Fruit fly (Drosophila melanogaster) whole organism: Measurements from ENCODE around the gene TBC1D23.

Experiments
- CG8478 ChIP-seq: fragments of >200 bp; optimal IDR thresholded peaks from 2 replicates; lab custom pipeline; 2018; ENCODE audit warnings: inconsistent platforms
- Dll ChIP-seq: fragments of >200 bp; optimal IDR thresholded peaks from 2 replicates; lab custom pipeline; 2017
- EcR ChIP-seq, 2 experiments: fragments of >200 bp; optimal IDR thresholded peaks; 2 replicates each; lab custom pipeline; 2017; ENCODE audit warnings: missing biosample characterization in 2 of 2, missing genetic modification characterization in 2 of 2, missing genetic modification reagents in 2 of 2
- pan ChIP-seq: fragments of >200 bp; optimal IDR thresholded peaks from 2 replicates; lab custom pipeline; 2017
- psq ChIP-seq: fragments of >200 bp; optimal IDR thresholded peaks from 2 replicates; lab custom pipeline; 2017
- usp ChIP-seq: fragments of >200 bp; optimal IDR thresholded peaks from 2 replicates; lab custom pipeline; 2017; ENCODE audit warnings: missing biosample characterization, missing genetic modification characterization, mixed read lengths

TBC1D23 gene

dm6 chr2L:1128932-1129887 is at the start of gene TBC1D23, which contains the start of gene Pino:
TBC1D23 (plus strand) TSS chr2L:1129316.
Pino (minus strand) TSS chr2L:1128953.
- TF ChIP-seq pan (lab: Kevin White, UChicago) (no peak), Dll (no peak), CG8478 (lab: Kevin White, UChicago) (no peak), EcR (GFP tag; optimal IDR thresholded peaks at IDR 0.05; lab: Kevin White, UChicago) (no peak), usp (GFP tag; lab: Kevin White, UChicago) (no peak), psq (no peak)

- no peak for TF ChIP-seq pan (lab: Kevin White, UChicago)
Measured at dm6 chr2L:1080802-1081464, 48.2 kb upstream of the TBC1D23 start, which contains the start of gene Atg4a. Atg4a (plus strand) TSS chr2L:1080911.

- TF ChIP-seq EcR (GFP tag; optimal IDR thresholded peaks at IDR 0.05; lab: Kevin White, UChicago) (no peak), pan (lab: Kevin White, UChicago) (no peak), CG8478 (lab: Kevin White, UChicago) (no peak), Dll (no peak), psq (no peak), usp (GFP tag; lab: Kevin White, UChicago) (no peak)
Measured at dm6 chr2L:1082668-1083067, 46.4 kb upstream of the TBC1D23 start.

dm6 chr2L:1086312-1086906 is 42.7 kb upstream of the TBC1D23 start:
- TF ChIP-seq Dll (no peak), usp (GFP tag; lab: Kevin White, UChicago) (no peak), pan (lab: Kevin White, UChicago) (no peak)

- no peak for TF ChIP-seq EcR (GFP tag; optimal IDR thresholded peaks at IDR 0.05; lab: Kevin White, UChicago)
- TF ChIP-seq psq, result no peak
- no peak for TF ChIP-seq Dll
- no peak for TF ChIP-seq CG8478 (lab: Kevin White, UChicago)
- no peak for TF ChIP-seq usp (GFP tag; lab: Kevin White, UChicago)
- TF ChIP-seq pan (lab: Kevin White, UChicago), result no peak
Measured at dm6 chr2L:1091675-1092074, 37.4 kb upstream of the TBC1D23 start.

- TF ChIP-seq EcR (GFP tag; optimal IDR thresholded peaks at IDR 0.05; lab: Kevin White, UChicago) (no peak), psq (no peak), usp (GFP tag; lab: Kevin White, UChicago) (no peak), CG8478 (lab: Kevin White, UChicago) (no peak), pan (lab: Kevin White, UChicago) (no peak), Dll (no peak)
Measured at dm6 chr2L:1094724-1095123, 34.4 kb upstream of the TBC1D23 start.

- TF ChIP-seq usp (GFP tag; lab: Kevin White, UChicago), result no peak
- no peak for TF ChIP-seq EcR (GFP tag; optimal IDR thresholded peaks at IDR 0.05; lab: Kevin White, UChicago)
- TF ChIP-seq Dll, result no peak
- no peak for TF ChIP-seq psq
- TF ChIP-seq CG8478 (lab: Kevin White, UChicago), result no peak
- no peak for TF ChIP-seq pan (lab: Kevin White, UChicago)
Measured at dm6 chr2L:1095450-1095849, 33.7 kb upstream of the TBC1D23 start.

dm6 chr2L:1102349-1102748 is 26.8 kb upstream of the TBC1D23 start, which contains the start of gene CG4629:
CG4629 (minus strand) TSS chr2L:1102504.
- TF ChIP-seq Dll (peak; percentile 23), pan (lab: Kevin White, UChicago) (no peak), CG8478 (lab: Kevin White, UChicago) (no peak), psq (no peak)

dm6 chr2L:1108029-1108688 is 21.0 kb upstream of the TBC1D23 start, which contains the start of the genes PolrMT and CG14339:
PolrMT (minus strand) TSS chr2L:1108373.
CG14339 (plus strand) TSS chr2L:1108540.
- TF ChIP-seq Dll, result peak; percentile 0
- no peak for TF ChIP-seq pan (lab: Kevin White, UChicago)

- TF ChIP-seq EcR (GFP tag; optimal IDR thresholded peaks at IDR 0.05; lab: Kevin White, UChicago) (no peak), Dll (no peak), psq (no peak), CG8478 (lab: Kevin White, UChicago) (no peak), pan (lab: Kevin White, UChicago) (no peak), usp (GFP tag; lab: Kevin White, UChicago) (no peak)
Measured at dm6 chr2L:1112641-1113040, 16.5 kb upstream of the TBC1D23 start, which contains the start of gene CG14340. CG14340 (plus strand) TSS chr2L:1112941.

- TF ChIP-seq psq, result no peak
- no peak for TF ChIP-seq EcR (GFP tag; optimal IDR thresholded peaks at IDR 0.05; lab: Kevin White, UChicago)
- TF ChIP-seq usp (GFP tag; lab: Kevin White, UChicago), result no peak
- TF ChIP-seq CG8478 (lab: Kevin White, UChicago), result no peak
- no peak for TF ChIP-seq Dll
- no peak for TF ChIP-seq pan (lab: Kevin White, UChicago)
Measured at dm6 chr2L:1114230-1114629, 14.9 kb upstream of the TBC1D23 start.
